Fruit fly (Drosophila melanogaster): Measurements from ENCODE around the gene fwd.

Gene fwd

DNA sequence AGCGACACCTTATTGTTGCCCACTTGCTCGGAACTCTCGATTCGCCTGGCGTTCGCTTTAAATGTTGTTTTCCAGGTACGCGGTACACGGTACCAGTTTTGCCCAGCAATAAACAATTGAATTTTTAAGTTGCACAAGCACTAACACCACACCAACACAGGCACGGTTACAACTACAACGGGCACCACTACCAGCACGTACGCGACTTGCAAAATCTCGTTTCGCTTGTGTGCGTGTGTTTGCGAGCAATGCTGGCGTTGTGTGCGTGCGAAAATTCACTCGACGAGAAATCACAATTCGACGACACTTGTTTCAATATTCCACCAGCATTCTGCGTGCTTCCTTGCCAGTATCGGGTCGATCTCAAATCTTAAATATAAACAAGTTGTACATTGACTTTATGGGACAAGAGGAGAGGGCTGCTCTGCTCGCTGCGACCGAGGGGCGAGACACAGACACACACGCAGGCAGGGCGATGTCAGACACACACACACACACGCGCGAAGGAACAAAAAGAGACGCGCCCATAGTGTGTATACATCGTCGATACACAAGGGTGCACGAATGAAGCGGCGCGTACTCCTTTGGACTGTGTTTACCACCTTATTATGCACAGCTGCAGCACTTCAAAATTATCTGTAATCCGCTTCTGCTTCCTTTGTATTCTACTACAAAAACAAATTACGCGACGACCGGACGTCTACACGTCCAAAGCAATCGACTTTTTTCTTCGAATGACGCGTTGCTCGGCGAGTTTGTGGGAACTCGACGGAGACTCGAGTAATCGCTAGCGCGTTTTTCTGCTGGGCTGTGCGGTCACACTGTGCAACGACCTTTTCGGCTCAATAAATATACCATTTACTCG lies at the start of gene fwd:
TSS of gene fwd (minus strand) at position 740 of the 865 bp plus-strand sequence.
- TF ChIP-seq CG8478 (optimal IDR thresholded peaks at IDR 0.05) (peak; percentile 88), usp (GFP tag; optimal IDR thresholded peaks at IDR 0.05) (no peak)

DNA sequence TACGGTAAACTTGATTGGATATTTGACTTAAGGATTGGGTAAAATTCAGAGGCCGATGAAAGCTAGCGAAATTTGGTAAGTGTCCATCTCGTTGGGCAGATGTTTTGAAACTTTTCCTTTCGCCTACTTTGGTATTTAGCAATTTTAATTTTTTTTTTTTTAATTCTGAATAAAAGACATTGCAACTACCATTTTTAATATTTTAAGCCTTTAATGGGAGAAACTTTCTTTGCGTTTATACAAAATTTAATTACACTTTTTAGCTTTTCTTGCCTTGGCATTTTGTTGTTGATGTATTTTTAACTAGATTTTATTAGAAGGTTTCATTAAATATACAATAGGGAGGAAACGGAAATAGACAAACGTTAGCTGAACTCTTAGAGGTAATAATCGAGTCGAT lies 46.7 kb upstream of the fwd start, which contains the start of gene CG13884:
TSS of gene CG13884 (minus strand) at position 101 of the 400 bp plus-strand sequence.
- TF ChIP-seq EcR (GFP tag; optimal IDR thresholded peaks at IDR 0.05): no peak
- TF ChIP-seq psq (optimal IDR thresholded peaks at IDR 0.05): no peak
- no peak for TF ChIP-seq pan (optimal IDR thresholded peaks at IDR 0.05)
- no peak for TF ChIP-seq usp (GFP tag; optimal IDR thresholded peaks at IDR 0.05)
- TF ChIP-seq Dll (optimal IDR thresholded peaks at IDR 0.05): no peak
- TF ChIP-seq CG8478 (optimal IDR thresholded peaks at IDR 0.05): no peak

DNA sequence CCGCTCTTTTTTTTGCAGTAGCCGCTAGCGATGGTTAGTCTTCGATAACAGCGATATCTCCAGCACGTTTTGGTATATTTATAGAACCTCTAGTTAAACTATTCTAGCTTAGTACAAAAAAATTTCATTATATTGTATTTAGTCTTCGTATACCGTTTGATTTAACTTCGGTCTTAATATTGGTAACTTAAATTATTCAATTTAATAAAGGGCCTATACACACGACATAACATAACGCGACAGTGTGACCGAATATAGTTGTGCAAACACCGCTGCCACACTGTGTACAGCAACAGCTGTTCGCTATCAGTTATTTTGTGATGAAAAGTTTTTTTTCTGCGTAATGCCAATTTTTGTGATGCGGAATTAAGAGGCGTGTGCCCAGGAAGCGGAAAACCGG lies 41.5 kb upstream of the fwd start, which contains the start of the genes Cdc5 and CG1233:
TSS of gene Cdc5 (minus strand) at position 183 of the 400 bp plus-strand sequence.
TSS of gene CG1233 (plus strand) at position 272 of the 400 bp plus-strand sequence.
- TF ChIP-seq EcR (GFP tag; optimal IDR thresholded peaks at IDR 0.05) (no peak), CG8478 (optimal IDR thresholded peaks at IDR 0.05) (no peak)

DNA sequence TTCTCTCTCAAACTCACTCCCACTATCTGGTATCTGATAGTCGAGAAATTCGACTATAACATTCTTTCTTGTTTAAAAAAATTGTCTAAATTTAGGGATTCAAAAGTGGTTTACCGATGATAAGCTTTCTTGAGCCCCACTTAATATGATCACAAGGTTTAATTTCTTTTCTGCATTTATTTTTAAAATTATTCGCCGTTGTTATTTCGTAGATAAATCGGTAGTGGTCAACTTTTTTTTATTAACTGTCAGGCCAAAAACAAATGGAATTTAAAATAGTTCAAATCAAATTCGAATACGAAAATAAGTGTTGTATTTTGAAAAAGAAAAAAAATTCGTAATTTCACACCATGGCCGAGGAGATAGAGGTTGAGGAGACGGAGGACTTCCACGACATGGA lies 38.0 kb upstream of the fwd start, which contains the start of gene Roc1b:
TSS of gene Roc1b (plus strand) at position 301 of the 400 bp plus-strand sequence.
- TF ChIP-seq usp (GFP tag; optimal IDR thresholded peaks at IDR 0.05) (no peak), psq (optimal IDR thresholded peaks at IDR 0.05) (no peak), Dll (optimal IDR thresholded peaks at IDR 0.05) (no peak), CG8478 (optimal IDR thresholded peaks at IDR 0.05) (no peak), EcR (GFP tag; optimal IDR thresholded peaks at IDR 0.05) (no peak), pan (optimal IDR thresholded peaks at IDR 0.05) (no peak)

DNA sequence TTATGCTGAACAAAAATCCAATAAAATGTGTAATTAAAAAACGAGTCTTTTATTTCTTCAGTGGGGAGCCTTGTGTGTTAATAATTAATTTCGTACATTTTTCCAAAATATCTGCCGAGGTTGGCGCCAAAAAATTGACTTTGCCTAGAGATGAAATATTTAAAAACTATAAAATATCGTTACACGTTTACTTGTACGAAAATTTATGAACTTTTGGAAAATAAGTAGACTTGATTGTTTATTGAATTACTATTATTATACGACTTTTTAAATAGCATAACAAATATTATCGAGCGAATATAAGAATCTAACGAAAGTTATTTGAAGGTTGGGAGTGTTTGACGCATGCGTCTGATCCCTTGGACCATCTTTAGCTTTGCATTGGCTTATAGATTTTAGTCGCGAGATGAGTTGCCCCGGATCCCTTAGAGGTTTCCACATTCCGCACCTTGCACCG lies 36.4 kb upstream of the fwd start, which contains the start of gene CG1231:
TSS of gene CG1231 (plus strand) at position 407 of the 457 bp plus-strand sequence.
- TF ChIP-seq usp (GFP tag; optimal IDR thresholded peaks at IDR 0.05) (no peak), EcR (GFP tag; optimal IDR thresholded peaks at IDR 0.05) (no peak), CG8478 (optimal IDR thresholded peaks at IDR 0.05) (no peak), pan (optimal IDR thresholded peaks at IDR 0.05) (no peak), Dll (optimal IDR thresholded peaks at IDR 0.05) (no peak), psq (optimal IDR thresholded peaks at IDR 0.05) (no peak)

DNA sequence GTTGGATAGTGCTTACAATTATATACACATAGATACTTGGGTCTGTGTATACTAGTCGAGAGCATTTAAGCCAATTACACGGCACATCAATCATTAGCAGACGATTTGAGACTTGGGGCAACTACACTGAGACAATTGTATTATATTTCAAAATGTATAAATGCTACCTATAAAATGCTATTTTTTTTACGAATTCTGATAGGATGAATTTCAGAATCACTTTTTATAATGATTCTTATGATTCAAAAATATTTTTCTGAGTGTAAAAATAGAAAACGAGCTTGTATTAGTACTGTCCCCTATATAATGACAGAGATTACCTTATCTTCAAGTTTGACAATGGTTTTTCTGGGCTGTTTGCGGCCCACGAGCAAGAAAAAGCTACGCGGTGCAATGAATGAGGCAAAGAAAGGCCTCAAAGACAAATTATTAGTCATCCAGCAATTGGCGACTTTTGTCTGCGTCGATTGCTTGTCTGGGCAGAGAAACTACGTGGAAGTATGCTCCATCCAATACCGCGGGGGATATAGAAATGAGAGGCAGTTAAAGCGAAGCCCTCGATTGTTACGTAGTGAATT lies 31.1 kb upstream of the fwd start:
- TF ChIP-seq CG8478 (optimal IDR thresholded peaks at IDR 0.05): no peak
- TF ChIP-seq pan (optimal IDR thresholded peaks at IDR 0.05): no peak
- no peak for TF ChIP-seq psq (optimal IDR thresholded peaks at IDR 0.05)
- no peak for TF ChIP-seq Dll (optimal IDR thresholded peaks at IDR 0.05)
- TF ChIP-seq usp (GFP tag; optimal IDR thresholded peaks at IDR 0.05): no peak
- TF ChIP-seq EcR (GFP tag; optimal IDR thresholded peaks at IDR 0.05): no peak

DNA sequence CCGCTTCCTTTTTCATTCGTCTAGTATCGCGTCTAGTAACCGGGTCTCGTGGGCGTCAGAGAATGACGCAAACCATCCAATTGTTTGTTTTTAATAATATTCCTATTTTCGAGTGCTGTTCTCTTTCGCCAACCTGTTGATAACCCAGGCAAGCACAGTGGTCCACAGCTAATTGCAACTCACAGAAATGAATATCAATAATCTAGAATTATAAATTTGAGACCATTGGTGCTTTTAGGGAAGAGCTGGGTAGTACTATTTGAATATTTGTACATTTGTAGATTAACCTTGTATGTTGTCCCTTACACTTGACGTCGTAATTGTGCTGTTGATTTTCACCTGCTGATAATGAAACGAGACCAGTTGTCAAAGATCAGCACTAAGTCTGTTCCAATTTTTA lies 30.1 kb upstream of the fwd start:
- TF ChIP-seq psq (optimal IDR thresholded peaks at IDR 0.05) (no peak), CG8478 (optimal IDR thresholded peaks at IDR 0.05) (no peak), pan (optimal IDR thresholded peaks at IDR 0.05) (no peak), usp (GFP tag; optimal IDR thresholded peaks at IDR 0.05) (no peak), EcR (GFP tag; optimal IDR thresholded peaks at IDR 0.05) (no peak), Dll (optimal IDR thresholded peaks at IDR 0.05) (no peak)

DNA sequence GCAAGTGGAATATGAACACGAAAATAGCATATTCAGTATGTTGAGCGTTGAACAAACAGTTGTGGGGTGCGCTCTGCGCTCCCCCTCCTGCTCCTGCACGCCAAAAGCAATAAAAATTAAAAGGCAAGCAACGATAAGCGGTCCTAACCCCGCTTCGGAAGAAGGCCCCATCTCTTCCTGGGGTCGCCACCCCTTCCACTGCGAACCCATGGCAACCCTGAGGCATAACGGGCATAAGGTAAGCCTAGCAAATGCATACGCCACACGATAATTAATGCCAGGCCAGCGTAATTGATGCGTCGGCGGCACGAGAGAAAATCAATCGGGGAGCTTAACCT lies 28.7 kb upstream of the fwd start:
- TF ChIP-seq psq (optimal IDR thresholded peaks at IDR 0.05) (no peak), usp (GFP tag; optimal IDR thresholded peaks at IDR 0.05) (no peak), Dll (optimal IDR thresholded peaks at IDR 0.05) (no peak), CG8478 (optimal IDR thresholded peaks at IDR 0.05) (no peak), pan (optimal IDR thresholded peaks at IDR 0.05) (no peak), EcR (GFP tag; optimal IDR thresholded peaks at IDR 0.05) (no peak)

DNA sequence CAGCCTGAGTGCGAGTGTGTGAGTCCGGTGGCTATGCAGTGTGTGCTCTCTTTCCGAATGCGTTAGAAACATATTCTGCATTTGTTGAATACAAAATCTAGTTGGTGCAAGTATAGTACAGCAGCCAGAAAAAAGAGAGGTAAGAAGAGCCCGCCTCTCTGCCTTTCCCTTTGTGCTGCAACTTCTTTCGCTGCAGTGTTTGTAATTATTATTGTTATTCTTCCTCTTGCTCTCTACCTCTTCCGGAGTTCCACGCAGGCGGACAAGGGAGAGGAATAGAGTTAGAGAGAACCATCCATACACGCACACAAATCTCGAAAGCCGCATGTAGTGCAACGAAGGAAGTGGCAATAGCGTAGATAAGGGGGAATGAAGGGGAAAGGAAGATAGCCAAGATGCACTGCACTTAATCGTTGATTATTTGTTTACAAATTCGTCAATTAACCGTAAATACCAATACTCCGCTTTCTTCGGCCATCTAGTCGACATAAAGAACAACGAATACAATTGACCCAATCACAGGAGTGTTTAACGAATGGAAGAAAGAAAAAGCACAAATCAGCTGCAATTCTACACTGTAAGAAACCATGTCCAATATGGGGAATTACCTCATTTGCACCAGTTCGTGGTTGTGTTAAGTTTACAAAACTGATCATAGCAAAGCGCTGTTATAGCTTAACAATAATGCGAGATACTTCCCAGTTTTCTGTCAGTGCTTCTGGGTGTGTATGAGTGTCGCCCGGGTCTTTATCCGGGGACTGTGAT lies 28.1 kb upstream of the fwd start:
- TF ChIP-seq pan (optimal IDR thresholded peaks at IDR 0.05) (no peak), Dll (optimal IDR thresholded peaks at IDR 0.05) (no peak), EcR (GFP tag; optimal IDR thresholded peaks at IDR 0.05) (no peak), CG8478 (optimal IDR thresholded peaks at IDR 0.05) (no peak), usp (GFP tag; optimal IDR thresholded peaks at IDR 0.05) (no peak), psq (optimal IDR thresholded peaks at IDR 0.05) (no peak)

DNA sequence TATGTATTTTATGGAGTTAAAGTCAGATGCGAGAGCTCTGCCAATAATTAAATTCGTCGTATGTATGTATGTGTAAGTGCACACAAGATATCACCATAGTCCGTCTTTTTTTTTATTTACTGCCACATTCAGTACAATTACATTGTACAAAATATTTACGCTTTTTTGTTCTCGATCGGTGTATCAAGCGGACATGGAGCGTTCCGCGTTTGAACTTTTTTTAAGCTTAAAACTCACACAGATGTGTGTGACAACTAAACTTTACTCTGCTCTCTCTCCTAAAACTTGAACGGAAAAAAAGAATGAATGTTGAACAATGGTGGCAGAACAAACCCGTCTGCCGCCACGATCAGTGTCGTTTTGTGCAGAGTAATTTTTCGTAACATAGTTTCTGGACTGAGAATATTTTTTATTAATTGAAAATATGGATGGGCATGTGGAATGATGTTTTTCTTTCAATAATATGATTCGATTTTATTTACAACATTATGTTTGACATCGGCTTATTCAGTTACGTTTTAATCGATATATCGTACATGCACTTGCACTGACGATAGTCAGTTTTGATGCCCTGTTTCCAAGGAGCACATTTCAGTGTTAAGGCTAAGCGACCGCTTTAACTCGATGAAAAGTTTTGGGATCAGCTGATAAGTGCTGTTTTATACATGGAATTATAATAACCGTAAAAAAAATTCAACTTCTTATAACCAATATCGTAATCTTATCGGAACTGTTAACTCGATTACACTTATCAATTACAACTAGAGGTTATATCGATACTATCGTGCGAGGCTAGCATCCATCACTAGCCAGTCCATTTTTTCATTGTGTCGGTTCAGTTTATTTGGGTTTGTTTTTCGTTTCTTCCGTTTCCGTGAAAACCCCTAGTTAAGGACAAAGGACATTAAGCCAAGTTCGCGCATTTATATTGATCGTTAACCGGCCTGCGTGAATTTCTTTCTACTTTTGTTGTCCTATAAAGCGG lies 27.3 kb upstream of the fwd start, which contains the start of gene mth:
TSS of gene mth (minus strand) at position 302 of the 985 bp plus-strand sequence.
- TF ChIP-seq usp (GFP tag; optimal IDR thresholded peaks at IDR 0.05): no peak
- no peak for TF ChIP-seq psq (optimal IDR thresholded peaks at IDR 0.05)
- no peak for TF ChIP-seq Dll (optimal IDR thresholded peaks at IDR 0.05)
- no peak for TF ChIP-seq CG8478 (optimal IDR thresholded peaks at IDR 0.05)
- no peak for TF ChIP-seq EcR (GFP tag; optimal IDR thresholded peaks at IDR 0.05)
- TF ChIP-seq pan (optimal IDR thresholded peaks at IDR 0.05): no peak

DNA sequence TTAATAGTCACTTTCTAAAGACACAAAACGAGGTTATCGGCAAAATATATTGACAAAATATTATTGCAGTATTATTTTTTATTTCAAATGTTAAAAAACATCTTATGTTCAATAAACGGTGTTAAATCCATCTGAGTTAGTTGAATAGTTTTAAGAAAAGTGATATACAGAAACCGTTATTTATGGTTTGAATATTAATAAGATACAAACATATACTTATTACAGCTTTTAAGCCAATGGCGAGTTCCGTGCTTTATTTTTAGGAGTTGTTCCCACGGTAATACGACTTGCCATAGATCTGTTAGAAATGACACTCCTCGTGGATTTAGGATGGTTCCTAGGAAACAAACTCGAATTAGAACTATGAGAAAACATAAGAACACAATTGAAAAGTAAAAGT lies 23.6 kb upstream of the fwd start:
- TF ChIP-seq pan (optimal IDR thresholded peaks at IDR 0.05): no peak
- no peak for TF ChIP-seq usp (GFP tag; optimal IDR thresholded peaks at IDR 0.05)
- TF ChIP-seq EcR (GFP tag; optimal IDR thresholded peaks at IDR 0.05): no peak
- no peak for TF ChIP-seq psq (optimal IDR thresholded peaks at IDR 0.05)
- no peak for TF ChIP-seq CG8478 (optimal IDR thresholded peaks at IDR 0.05)
- TF ChIP-seq Dll (optimal IDR thresholded peaks at IDR 0.05): no peak
